Worm (Caenorhabditis elegans) whole organism, late embryonic: ENCODE measurements around the gene gst-17.

Experiments
- T23F11.4 ChIP-seq: fragments of 200-800 bp; sonication (Bioruptor generic); optimal IDR thresholded peaks from 2 replicates; lab custom pipeline; 2018; ENCODE audit warnings: mild to moderate bottlenecking, missing genetic modification characterization, missing compliant biosample characterization
- ceh-9 ChIP-seq: sonication (generic microtip); optimal IDR thresholded peaks from 2 replicates; lab custom pipeline; 2016; ENCODE audit warnings: mild to moderate bottlenecking, missing genetic modification characterization, inconsistent platforms, missing compliant biosample characterization

DNA sequence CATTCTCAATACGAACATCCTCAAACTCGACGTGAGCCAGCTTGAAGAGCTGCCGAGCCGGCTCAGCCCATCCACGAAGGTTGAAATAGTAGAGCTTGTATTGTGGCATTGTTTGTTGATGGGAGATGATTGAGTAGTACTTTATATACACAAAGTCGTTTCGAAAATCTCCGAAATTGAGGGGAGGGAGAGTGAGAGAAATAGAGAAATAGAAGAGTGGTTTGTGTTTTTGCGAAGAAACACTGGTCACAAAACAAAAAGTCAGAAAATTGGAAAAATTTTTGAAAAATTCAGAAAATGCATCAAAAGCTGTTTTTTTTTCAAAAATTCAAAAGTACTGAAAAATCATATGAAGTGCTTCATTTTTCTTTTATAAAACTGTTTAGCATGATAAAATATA is 19.4 kb downstream of the gst-17 start, which contains the start of gene gst-24:
- TF ChIP-seq T23F11.4 (GFP tag; lab: Kevin White, UChicago) (no peak), ceh-9 (tag; lab: Kevin White, UChicago) (no peak)
